Worm (Caenorhabditis elegans) whole organism, L2 larva: ENCODE data around the gene ZK809.9.

ENCODE experiments used
- R02D3.7 ChIP-seq: fragments of 150-350 bp; optimal IDR thresholded peaks from 2 replicates; lab custom pipeline; 2014; ENCODE audit warnings: missing biosample characterization, missing genetic modification characterization
- ama-1 ChIP-seq: fragments of 150-350 bp; optimal IDR thresholded peaks from 2 replicates; lab custom pipeline; 2018; ENCODE audit warnings: inconsistent platforms
- blmp-1 ChIP-seq: sonication (generic microtip); optimal IDR thresholded peaks from 2 replicates; lab custom pipeline; 2017; ENCODE audit warnings: missing genetic modification characterization, mild to moderate bottlenecking, missing compliant biosample characterization, antibody characterized with exemption, moderate library complexity; ENCODE audit not compliant: insufficient read depth
- crh-2 ChIP-seq: sonication (generic microtip); optimal IDR thresholded peaks from 2 replicates; lab custom pipeline; 2017; ENCODE audit warnings: missing biosample characterization, missing genetic modification characterization
- lin-13 ChIP-seq: fragments of 150-350 bp; optimal IDR thresholded peaks from 2 replicates; lab custom pipeline; 2014; ENCODE audit warnings: missing biosample characterization, missing genetic modification reagents, missing genetic modification characterization
- lsy-2 ChIP-seq, 2 experiments: fragments of 150-350 bp in 1 of 2; sonication (generic microtip) in 1 of 2; optimal IDR thresholded peaks; 2 replicates each; lab custom pipeline; 2014 to 2017; ENCODE audit warnings: missing biosample characterization in 2 of 2, missing genetic modification characterization in 2 of 2
- mdl-1 ChIP-seq, 2 experiments: fragments of 150-350 bp in 1 of 2; sonication (generic microtip) in 1 of 2; optimal IDR thresholded peaks; 2 replicates each; lab custom pipeline; 2017; ENCODE audit warnings: missing biosample characterization in 2 of 2, missing genetic modification characterization in 2 of 2
- nhr-11 ChIP-seq: fragments of 150-350 bp; optimal IDR thresholded peaks from 2 replicates; lab custom pipeline; 2014; ENCODE audit warnings: missing biosample characterization, missing genetic modification characterization
- nhr-237 ChIP-seq: fragments of 150-350 bp; optimal IDR thresholded peaks from 2 replicates; lab custom pipeline; 2014; ENCODE audit warnings: missing biosample characterization, missing genetic modification characterization
- snpc-4 ChIP-seq: fragments of 150-350 bp; optimal IDR thresholded peaks from 2 replicates; lab custom pipeline; 2014; ENCODE audit warnings: missing biosample characterization, missing genetic modification characterization
- unc-62 ChIP-seq: fragments of 150-350 bp; optimal IDR thresholded peaks from 2 replicates; lab custom pipeline; 2014; ENCODE audit warnings: missing biosample characterization, missing genetic modification reagents, missing genetic modification characterization
- ztf-1 ChIP-seq: fragments of 200-800 bp; sonication (Bioruptor generic); conservative IDR thresholded peaks from 2 replicates; pipeline ENCODE4 v1.3.6; 2022; ENCODE audit warnings: missing genetic modification characterization, missing compliant biosample characterization
- ztf-11 ChIP-seq: sonication (generic microtip); optimal IDR thresholded peaks from 2 replicates; lab custom pipeline; 2017; ENCODE audit warnings: missing biosample characterization, missing genetic modification characterization

- TF ChIP-seq ztf-11 (tag; lab: Kevin White, UChicago) (no peak), lsy-2 (tag; optimal IDR thresholded peaks at IDR 0.05; lab: Kevin White, UChicago) (no peak), mdl-1 (tag; optimal IDR thresholded peaks at IDR 0.05; lab: Kevin White, UChicago) (no peak), nhr-11 (tag; lab: Kevin White, UChicago) (no peak), lin-13 (GFP tag; lab: Kevin White, UChicago) (no peak), snpc-4 (tag; lab: Kevin White, UChicago) (no peak), nhr-237 (tag; lab: Kevin White, UChicago) (no peak), ztf-1 (GFP tag; lab: Robert Waterston, UW) (no peak), ama-1 (lab: Kevin White, UChicago) (no peak), crh-2 (tag; lab: Kevin White, UChicago) (no peak), unc-62 (GFP tag; lab: Kevin White, UChicago) (no peak), blmp-1 (tag; lab: Kevin White, UChicago) (no peak), R02D3.7 (tag; lab: Kevin White, UChicago) (no peak)
Observed at ce11 chrIV:11640915-11641314, 24.2 kb upstream of the ZK809.9 start, which contains the start of gene ttr-50.
